Worm (Caenorhabditis elegans) whole organism, L4/young adult: ENCODE measurements around the gene srf-3.

Source experiments
- W03F9.2 ChIP-seq: fragments of 150-350 bp; optimal IDR thresholded peaks from 2 replicates; lab custom pipeline; 2014; ENCODE audit warnings: missing biosample characterization, missing genetic modification characterization
- dao-5 ChIP-seq: sonication (generic microtip); optimal IDR thresholded peaks from 2 replicates; lab custom pipeline; 2016; ENCODE audit warnings: missing genotype, missing genetic modification characterization, moderate library complexity, missing compliant biosample characterization
- him-1 ChIP-seq: sonication (generic microtip); optimal IDR thresholded peaks from 2 replicates; lab custom pipeline; 2016; ENCODE audit warnings: missing genotype, missing genetic modification reagents, missing genetic modification characterization, missing compliant biosample characterization

srf-3 gene

DNA sequence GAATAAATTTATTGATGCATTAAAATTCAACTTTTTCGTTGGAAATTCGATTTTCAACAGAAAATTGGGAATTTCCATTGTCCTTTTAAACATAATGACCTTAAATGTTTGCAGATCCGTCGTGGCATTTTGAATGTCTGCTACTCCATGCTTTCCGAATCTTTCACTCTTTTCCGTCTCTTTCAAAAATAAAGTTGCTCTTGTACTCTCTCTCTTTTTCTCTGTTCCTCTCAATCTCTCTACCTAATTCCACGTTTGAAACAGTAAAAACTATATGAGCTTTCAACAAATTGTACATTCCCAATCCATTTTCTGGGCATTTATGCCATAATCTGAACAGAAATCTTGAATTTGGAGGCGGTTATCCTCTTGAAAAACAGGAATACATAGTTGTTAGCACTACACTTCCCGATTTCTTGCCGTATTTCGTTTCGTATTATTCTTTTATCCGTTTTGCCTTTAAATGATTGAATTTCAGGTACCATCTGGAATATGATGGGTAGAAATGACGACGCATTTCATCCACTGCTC lies at the start of gene srf-3:
srf-3 (plus strand) TSS at position 481 of the 531 bp plus-strand sequence.
- TF ChIP-seq W03F9.2 (tag; lab: Kevin White, UChicago) (no peak), dao-5 (no peak), him-1 (tag; lab: Kevin White, UChicago) (no peak)

DNA sequence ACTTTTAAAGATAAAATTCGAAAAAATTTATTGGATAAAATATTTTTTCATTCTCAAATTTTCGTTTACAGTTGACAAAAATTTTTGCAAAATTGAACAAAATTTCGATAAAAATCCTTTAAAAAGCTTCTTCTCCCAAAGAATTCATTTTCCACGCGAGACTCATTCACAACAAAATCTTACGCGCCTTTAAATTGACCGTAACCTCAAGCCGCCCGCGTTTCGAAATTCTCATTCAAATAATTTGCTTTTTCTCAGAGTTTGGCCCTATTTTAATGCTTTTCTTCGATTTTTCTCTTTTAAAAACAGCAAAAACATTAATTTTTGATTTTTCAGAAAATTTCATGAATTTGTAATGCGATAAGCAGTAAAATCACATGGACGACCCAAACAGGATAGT lies 43.7 kb upstream of the srf-3 start, which contains the start of gene F07C6.4:
F07C6.4 (plus strand) TSS at position 330 of the 400 bp plus-strand sequence.
- TF ChIP-seq W03F9.2 (tag; lab: Kevin White, UChicago) (no peak), dao-5 (no peak), him-1 (tag; lab: Kevin White, UChicago) (no peak)

DNA sequence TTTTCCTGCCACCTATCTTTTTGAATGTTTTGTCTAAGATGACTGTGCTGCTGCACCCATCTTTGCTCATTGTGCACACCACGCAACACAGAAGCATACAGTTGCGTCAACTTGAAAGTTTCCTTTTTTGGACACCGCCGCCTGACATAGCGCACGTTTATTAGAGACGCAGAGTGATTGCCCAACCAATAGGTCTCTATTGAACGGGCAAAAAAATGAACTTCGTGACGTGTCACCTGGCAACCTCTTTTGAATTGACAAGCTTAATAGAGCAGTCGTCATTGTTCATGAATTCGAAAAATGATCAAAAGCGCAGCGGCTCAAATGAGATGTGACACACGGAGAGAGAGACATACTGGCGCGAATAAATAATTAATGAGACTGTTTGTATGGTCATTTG lies 37.8 kb upstream of the srf-3 start:
- no peak for TF ChIP-seq him-1 (tag; lab: Kevin White, UChicago)
- no peak for TF ChIP-seq dao-5
- no peak for TF ChIP-seq W03F9.2 (tag; lab: Kevin White, UChicago)

DNA sequence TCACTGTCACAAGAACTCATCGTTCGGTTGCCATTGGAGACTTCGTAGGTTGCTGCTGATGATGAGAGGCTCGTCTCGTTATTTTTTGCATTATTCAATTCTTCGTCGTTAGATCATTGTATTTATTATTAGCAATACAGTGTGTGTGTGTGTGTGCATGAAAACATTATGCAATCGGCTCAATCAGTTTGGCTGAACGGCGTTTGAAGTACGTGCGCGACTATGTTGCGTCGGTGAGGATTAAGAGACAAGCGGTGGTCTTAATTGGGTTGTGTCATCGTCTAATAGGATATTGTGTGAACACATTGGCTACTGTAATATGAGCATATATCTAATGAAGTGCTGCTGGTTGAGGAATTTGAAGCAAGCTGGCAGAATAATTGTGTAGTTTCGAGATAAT lies 35.5 kb upstream of the srf-3 start:
- TF ChIP-seq him-1 (tag; lab: Kevin White, UChicago): no peak
- no peak for TF ChIP-seq W03F9.2 (tag; lab: Kevin White, UChicago)
- no peak for TF ChIP-seq dao-5

DNA sequence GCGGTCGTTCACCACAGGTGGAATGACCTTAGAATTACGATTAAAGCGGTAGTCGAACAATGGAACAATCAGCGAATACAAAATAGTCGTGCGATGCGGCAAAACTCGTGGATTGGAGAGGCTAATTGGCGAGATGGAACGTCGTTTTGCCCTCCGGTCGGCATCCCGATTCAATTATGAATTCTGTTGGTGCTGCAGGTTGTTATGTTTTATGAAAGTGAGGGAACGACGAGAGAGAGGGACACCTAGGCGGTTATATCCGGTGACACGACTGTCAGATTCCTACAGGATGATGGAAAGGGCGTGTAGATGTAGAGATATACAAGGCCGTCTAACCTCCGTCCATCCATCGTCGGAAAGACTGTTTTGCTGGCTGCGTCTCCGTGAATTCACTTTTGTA lies 32.7 kb upstream of the srf-3 start:
- TF ChIP-seq him-1 (tag; lab: Kevin White, UChicago): no peak
- no peak for TF ChIP-seq W03F9.2 (tag; lab: Kevin White, UChicago)
- TF ChIP-seq dao-5: no peak

DNA sequence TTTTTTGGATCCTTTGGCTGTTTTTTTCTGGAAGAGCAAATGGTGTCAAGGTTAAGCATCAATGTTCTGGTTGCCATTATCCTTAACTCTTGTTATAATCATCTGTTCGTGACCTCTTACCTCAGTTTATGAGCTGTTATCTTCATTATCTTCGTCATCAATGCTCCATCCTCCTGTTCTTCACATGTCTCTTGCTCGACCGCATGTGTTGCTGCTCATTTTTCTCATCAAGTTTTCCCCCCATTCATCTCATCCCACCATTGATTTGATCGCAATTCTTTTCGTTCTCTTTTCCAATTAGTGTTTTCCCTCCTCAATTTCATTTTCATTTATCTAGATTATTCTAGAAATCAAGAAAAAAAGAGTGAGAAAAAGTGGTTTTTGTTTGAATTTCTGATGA lies 31.8 kb upstream of the srf-3 start:
- TF ChIP-seq dao-5: no peak
- TF ChIP-seq him-1 (tag; lab: Kevin White, UChicago): no peak
- no peak for TF ChIP-seq W03F9.2 (tag; lab: Kevin White, UChicago)

DNA sequence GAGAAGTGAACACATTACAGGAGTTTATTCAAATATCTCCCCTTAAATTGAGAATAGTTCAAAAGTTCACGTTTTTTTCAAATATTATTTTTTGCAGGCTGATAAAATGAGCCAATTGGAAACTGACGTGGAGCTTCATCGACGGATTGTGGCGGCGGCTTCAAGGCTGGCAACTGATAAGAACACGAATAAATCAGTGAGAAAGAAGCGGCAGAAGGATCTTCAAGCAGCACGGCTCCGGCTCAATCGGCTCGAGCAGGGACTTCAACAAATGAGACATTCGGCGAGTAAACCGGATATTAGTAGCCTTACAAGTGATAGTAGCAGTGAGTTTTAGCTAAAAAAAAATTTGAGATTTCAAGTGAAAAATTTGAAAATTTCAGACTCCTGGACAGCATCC lies 24.0 kb upstream of the srf-3 start, which contains the start of gene M02B1.4:
M02B1.4 (minus strand) TSS at position 9 of the 400 bp plus-strand sequence.
- TF ChIP-seq W03F9.2 (tag; lab: Kevin White, UChicago) (no peak), him-1 (tag; lab: Kevin White, UChicago) (no peak), dao-5 (no peak)

DNA sequence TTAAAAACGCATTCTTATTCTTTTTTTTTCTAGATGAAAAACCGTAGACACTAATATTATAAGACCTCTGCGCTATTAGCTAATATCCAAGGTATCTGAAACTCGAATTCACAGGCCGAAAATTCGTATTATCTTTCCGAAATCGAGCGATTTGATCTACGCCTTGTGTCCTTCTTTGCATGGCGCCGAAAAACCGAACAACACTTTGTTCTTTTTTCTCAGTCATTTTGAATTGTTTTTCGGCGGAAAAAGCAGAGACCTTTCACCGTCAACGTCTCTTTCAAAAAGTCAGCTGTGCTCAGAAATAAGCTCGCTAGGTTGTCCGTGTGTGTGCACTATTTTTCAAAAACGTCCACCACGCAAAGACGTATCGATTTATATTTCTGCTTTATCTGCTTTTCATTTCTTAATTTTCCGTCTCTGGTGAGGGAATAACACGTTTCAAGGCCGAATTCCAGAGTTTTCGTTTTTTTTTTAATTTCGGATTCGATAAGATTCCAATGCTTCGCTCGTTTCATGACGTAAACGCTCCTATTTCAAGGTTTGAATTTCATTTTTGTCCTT lies 18.4 kb upstream of the srf-3 start:
- TF ChIP-seq W03F9.2 (tag; lab: Kevin White, UChicago) (no peak), him-1 (tag; lab: Kevin White, UChicago) (no peak), dao-5 (no peak)

DNA sequence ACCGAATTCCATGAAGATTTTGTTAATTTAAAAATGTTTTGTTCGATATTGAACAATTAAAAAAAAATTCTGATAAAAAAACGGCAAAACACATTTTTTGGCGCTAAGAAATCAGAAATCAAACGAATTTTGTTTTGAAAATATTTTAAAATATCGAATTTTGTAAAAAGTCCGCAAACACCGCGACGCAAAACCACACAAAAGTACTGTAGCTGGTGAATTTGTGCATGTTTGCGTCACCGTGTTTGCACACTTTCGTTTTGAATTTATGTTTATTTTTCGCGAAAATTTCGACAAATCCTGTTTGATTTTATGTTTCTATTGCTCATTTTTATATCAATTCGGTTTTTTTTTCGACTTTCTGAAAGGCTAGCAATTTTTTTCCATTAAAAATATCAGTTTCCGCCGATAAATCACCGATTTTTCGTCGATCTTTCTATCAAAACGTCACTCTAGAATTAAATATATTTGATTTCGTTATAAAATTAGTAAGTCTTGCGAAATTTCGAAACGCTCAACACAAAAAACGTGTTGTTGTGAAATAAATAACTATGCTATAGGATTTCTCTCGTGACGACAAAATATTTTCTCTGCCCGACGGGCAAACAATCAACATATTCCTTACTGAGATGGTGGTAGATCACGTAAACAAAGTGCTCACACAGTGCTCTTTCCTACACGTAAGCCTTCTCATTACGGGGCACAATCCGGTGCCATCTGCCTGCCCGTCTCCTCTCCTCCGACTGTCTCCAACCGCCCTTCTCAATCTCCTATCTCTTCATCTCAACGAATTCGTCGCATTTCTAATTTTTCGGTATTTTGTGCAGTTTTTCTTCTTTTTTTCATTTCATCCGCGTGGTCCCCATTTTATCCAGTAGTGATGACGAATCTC lies 17.5 kb upstream of the srf-3 start:
- no peak for TF ChIP-seq dao-5
- TF ChIP-seq W03F9.2 (tag; lab: Kevin White, UChicago): peak; percentile 42

DNA sequence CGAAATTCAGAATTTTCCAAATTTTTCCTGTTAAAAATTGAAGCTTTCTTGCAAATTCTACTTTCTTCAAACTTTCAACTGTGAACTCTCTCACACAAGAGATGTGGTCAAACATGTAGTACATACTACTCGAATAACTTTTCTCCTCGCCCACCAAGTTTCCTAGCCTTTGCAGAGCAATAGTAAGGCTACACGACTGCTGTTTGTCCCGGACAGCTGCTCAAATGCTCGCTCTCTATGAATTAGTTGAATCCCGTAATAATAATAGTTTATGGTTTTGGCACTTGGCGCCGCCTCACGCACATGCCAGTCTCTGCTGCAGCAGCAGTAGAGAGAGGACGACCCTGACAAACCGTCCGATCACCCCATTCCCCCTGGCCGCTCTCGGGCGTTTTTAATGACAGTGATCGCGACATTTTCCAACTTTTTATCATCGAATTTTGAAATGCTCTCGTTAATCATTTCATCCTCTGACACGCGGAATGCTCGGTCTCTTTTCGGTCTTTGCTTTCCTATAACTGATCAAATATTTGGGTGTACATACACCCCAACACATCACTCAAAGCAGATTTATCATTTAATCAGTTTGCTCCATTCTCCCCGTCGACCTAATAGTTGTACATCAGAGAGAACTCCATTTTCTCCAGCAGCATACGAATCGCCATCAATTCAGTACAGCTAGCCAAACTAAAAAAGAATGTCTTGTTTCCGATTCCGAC lies 15.5 kb upstream of the srf-3 start:
- TF ChIP-seq dao-5 (no peak), W03F9.2 (tag; lab: Kevin White, UChicago) (no peak), him-1 (tag; lab: Kevin White, UChicago) (no peak)

DNA sequence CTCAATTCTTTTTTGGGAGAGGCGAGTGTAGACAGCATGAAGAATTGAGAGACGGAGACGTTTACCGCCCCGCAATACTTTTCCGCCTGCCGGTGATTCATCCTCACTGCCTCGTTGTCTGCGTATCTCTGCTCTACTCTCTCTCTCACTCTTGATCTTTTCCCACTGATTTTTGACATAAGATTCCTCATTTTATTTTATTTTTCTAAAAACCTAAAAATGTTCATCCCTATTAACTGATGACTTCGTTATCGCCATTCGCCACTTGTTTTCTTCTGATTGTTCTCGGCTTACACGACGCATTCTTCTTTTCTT lies 14.9 kb upstream of the srf-3 start:
- TF ChIP-seq W03F9.2 (tag; lab: Kevin White, UChicago) (no peak), him-1 (tag; lab: Kevin White, UChicago) (no peak), dao-5 (no peak)

DNA sequence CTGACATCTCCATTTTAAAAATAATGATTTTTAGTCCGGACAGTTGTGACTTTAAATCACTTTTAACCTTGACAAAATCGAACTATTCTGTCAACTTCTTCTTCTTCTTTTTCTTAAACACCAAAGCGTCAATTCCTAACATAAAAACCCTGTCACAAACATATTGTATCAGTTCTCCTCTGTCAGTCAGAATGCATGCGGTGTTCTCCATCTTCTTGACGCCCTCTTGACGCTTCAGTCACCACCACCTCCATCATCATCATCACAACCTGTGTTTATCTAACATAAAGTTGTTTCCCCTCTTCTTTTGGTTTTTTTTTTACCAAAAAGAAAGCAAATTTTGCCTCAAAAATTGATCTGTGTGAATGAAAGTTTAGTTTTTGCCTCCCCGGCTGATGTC lies 13.9 kb upstream of the srf-3 start:
- TF ChIP-seq dao-5 (no peak), him-1 (tag; lab: Kevin White, UChicago) (no peak)

DNA sequence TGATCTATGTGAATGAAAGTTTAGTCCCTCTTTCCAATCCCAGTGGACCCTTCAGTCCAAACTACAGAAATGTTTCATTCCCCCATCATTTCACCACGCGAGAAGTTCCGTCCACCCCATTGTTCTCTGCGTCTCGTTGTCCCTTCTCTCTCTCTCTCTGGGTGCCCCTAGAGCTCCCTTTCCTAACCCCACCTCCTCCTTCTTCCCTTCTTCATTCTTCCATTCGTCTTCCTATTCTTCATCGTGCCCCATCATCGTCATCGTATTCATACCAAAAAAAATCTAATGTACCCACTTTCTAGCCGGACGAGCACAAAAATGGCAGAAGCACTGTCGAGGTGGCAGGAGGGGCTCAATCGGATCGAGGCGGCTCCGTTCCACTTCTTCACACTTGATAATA lies 13.1 kb upstream of the srf-3 start, which contains the start of gene M02B1.3:
M02B1.3 (plus strand) TSS at position 301 of the 400 bp plus-strand sequence.
- TF ChIP-seq dao-5: no peak
- TF ChIP-seq W03F9.2 (tag; lab: Kevin White, UChicago): no peak
- TF ChIP-seq him-1 (tag; lab: Kevin White, UChicago): no peak

DNA sequence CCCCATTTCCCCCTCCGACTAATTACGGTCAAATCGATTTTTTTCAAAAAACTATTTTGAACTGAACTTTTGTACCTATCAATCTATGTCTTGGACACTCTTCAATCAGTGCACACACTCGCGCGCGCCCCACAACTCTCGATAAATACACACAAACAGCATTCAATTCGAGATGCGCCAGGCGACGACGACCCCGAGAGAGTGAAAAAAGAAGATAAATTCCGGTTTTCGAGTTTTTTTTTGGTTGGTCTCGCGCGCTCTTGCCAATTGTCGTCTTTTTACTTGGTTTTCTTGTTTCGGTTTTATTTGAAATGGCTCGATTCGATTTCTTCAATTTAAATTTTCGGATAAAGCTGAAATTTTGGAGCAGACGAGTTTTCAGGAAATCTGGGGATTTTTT lies 9.0 kb upstream of the srf-3 start:
- TF ChIP-seq him-1 (tag; lab: Kevin White, UChicago) (no peak), W03F9.2 (tag; lab: Kevin White, UChicago) (no peak), dao-5 (no peak)
